Worm (Caenorhabditis elegans) whole organism, L2 larva: ENCODE data around the gene W02A2.8.
A peak's percentile ranks its signal among the peaks of the same experiment; 100 is the strongest.

Source experiments
- C34F6.9 ChIP-seq: fragments of 150-350 bp; optimal IDR thresholded peaks from 2 replicates; lab custom pipeline; 2014; ENCODE audit warnings: missing biosample characterization, missing genetic modification characterization
- F13H6.1 ChIP-seq: sonication (generic microtip); optimal IDR thresholded peaks from 2 replicates; lab custom pipeline; 2016; ENCODE audit warnings: missing genetic modification characterization, missing compliant biosample characterization
- R02D3.7 ChIP-seq: fragments of 150-350 bp; optimal IDR thresholded peaks from 2 replicates; lab custom pipeline; 2014; ENCODE audit warnings: missing biosample characterization, missing genetic modification characterization
- Y55F3AM.14 ChIP-seq: fragments of 200-800 bp; sonication (Bioruptor generic); optimal IDR thresholded peaks from 2 replicates; lab custom pipeline; 2018; ENCODE audit warnings: mild to moderate bottlenecking, missing genetic modification characterization, missing compliant biosample characterization
- ZK546.5 ChIP-seq: sonication (generic microtip); optimal IDR thresholded peaks from 2 replicates; lab custom pipeline; 2017; ENCODE audit warnings: missing biosample characterization, missing genetic modification characterization
- alr-1 ChIP-seq: fragments of 150-350 bp; optimal IDR thresholded peaks from 2 replicates; lab custom pipeline; 2014; ENCODE audit warnings: missing biosample characterization, missing genetic modification characterization
- ama-1 ChIP-seq: fragments of 150-350 bp; optimal IDR thresholded peaks from 2 replicates; lab custom pipeline; 2018; ENCODE audit warnings: inconsistent platforms
- ceh-16 ChIP-seq: fragments of 150-350 bp; optimal IDR thresholded peaks from 2 replicates; lab custom pipeline; 2014; ENCODE audit warnings: missing biosample characterization, missing genetic modification characterization
- ceh-82 ChIP-seq: fragments of 150-350 bp; optimal IDR thresholded peaks from 2 replicates; lab custom pipeline; 2014; ENCODE audit warnings: missing biosample characterization, missing genetic modification characterization
- crh-2 ChIP-seq: sonication (generic microtip); optimal IDR thresholded peaks from 2 replicates; lab custom pipeline; 2017; ENCODE audit warnings: missing biosample characterization, missing genetic modification characterization
- dmd-4 ChIP-seq: sonication (generic microtip); optimal IDR thresholded peaks from 2 replicates; lab custom pipeline; 2017; ENCODE audit warnings: missing biosample characterization, missing genetic modification characterization
- egl-27 ChIP-seq: sonication (generic microtip); optimal IDR thresholded peaks from 3 replicates; lab custom pipeline; 2017; ENCODE audit warnings: missing biosample characterization, missing genetic modification reagents, missing genetic modification characterization
- elt-3 ChIP-seq: sonication (generic microtip); optimal IDR thresholded peaks from 2 replicates; lab custom pipeline; 2017; ENCODE audit warnings: missing biosample characterization, missing genetic modification characterization
- fos-1 ChIP-seq: fragments of 150-350 bp; optimal IDR thresholded peaks from 2 replicates; lab custom pipeline; 2014; ENCODE audit warnings: missing biosample characterization, missing genetic modification characterization
- gmeb-1 ChIP-seq: fragments of 150-350 bp; optimal IDR thresholded peaks from 2 replicates; lab custom pipeline; 2014; ENCODE audit warnings: missing biosample characterization, missing genetic modification characterization
- lin-11 ChIP-seq: fragments of 150-350 bp; sonication (generic microtip); optimal IDR thresholded peaks from 2 replicates; lab custom pipeline; 2014; ENCODE audit warnings: missing biosample characterization, missing genetic modification characterization, inconsistent platforms, mixed read lengths
- lin-13 ChIP-seq: fragments of 150-350 bp; optimal IDR thresholded peaks from 2 replicates; lab custom pipeline; 2014; ENCODE audit warnings: missing biosample characterization, missing genetic modification reagents, missing genetic modification characterization
- lin-39 ChIP-seq: fragments of 150-350 bp; optimal IDR thresholded peaks from 2 replicates; lab custom pipeline; 2014; ENCODE audit warnings: missing biosample characterization, missing genetic modification reagents, missing genetic modification characterization
- lsy-2 ChIP-seq, 2 experiments: fragments of 150-350 bp in 1 of 2; sonication (generic microtip) in 1 of 2; optimal IDR thresholded peaks; 2 replicates each; lab custom pipeline; 2014 to 2017; ENCODE audit warnings: missing biosample characterization in 2 of 2, missing genetic modification characterization in 2 of 2
- mbf-1 ChIP-seq: sonication (generic microtip); optimal IDR thresholded peaks from 2 replicates; lab custom pipeline; 2017; ENCODE audit warnings: missing biosample characterization, missing genetic modification characterization
- mdl-1 ChIP-seq, 2 experiments: fragments of 150-350 bp in 1 of 2; sonication (generic microtip) in 1 of 2; optimal IDR thresholded peaks; 2 replicates each; lab custom pipeline; 2017; ENCODE audit warnings: missing biosample characterization in 2 of 2, missing genetic modification characterization in 2 of 2
- nhr-10 ChIP-seq: sonication (generic microtip); optimal IDR thresholded peaks from 2 replicates; lab custom pipeline; 2017; ENCODE audit warnings: missing biosample characterization, missing genetic modification characterization
- nhr-11 ChIP-seq: fragments of 150-350 bp; optimal IDR thresholded peaks from 2 replicates; lab custom pipeline; 2014; ENCODE audit warnings: missing biosample characterization, missing genetic modification characterization
- nhr-12 ChIP-seq: fragments of 150-350 bp; optimal IDR thresholded peaks from 2 replicates; lab custom pipeline; 2014; ENCODE audit warnings: missing biosample characterization, missing genetic modification characterization
- nhr-129 ChIP-seq: fragments of 150-350 bp; optimal IDR thresholded peaks from 2 replicates; lab custom pipeline; 2014; ENCODE audit warnings: missing biosample characterization, missing genetic modification characterization
- nhr-21 ChIP-seq: fragments of 150-350 bp; optimal IDR thresholded peaks from 2 replicates; lab custom pipeline; 2014; ENCODE audit warnings: missing biosample characterization, missing genetic modification characterization
- nhr-23 ChIP-seq: fragments of 150-350 bp; optimal IDR thresholded peaks from 2 replicates; lab custom pipeline; 2014; ENCODE audit warnings: missing biosample characterization, missing genetic modification reagents, missing genetic modification characterization
- nhr-237 ChIP-seq: fragments of 150-350 bp; optimal IDR thresholded peaks from 2 replicates; lab custom pipeline; 2014; ENCODE audit warnings: missing biosample characterization, missing genetic modification characterization
- nhr-25 ChIP-seq: fragments of 150-350 bp; sonication (generic microtip); optimal IDR thresholded peaks from 3 replicates; lab custom pipeline; 2014; ENCODE audit warnings: missing biosample characterization, missing genetic modification characterization
- nhr-6 ChIP-seq: fragments of 150-350 bp; optimal IDR thresholded peaks from 2 replicates; lab custom pipeline; 2014; ENCODE audit warnings: missing biosample characterization, missing genetic modification characterization
- nhr-77 ChIP-seq: fragments of 150-350 bp; optimal IDR thresholded peaks from 2 replicates; lab custom pipeline; 2014; ENCODE audit warnings: missing biosample characterization, missing genetic modification characterization
- peb-1 ChIP-seq: fragments of 150-350 bp; optimal IDR thresholded peaks from 2 replicates; lab custom pipeline; 2014; ENCODE audit warnings: missing biosample characterization, missing genetic modification characterization
- sem-4 ChIP-seq: fragments of 150-350 bp; optimal IDR thresholded peaks from 2 replicates; lab custom pipeline; 2014; ENCODE audit warnings: missing biosample characterization, missing genetic modification reagents, missing genetic modification characterization
- skn-1 ChIP-seq: sonication (generic microtip); optimal IDR thresholded peaks from 2 replicates; lab custom pipeline; 2017; ENCODE audit warnings: missing biosample characterization, missing genetic modification characterization
- sma-3 ChIP-seq: sonication (generic microtip); optimal IDR thresholded peaks from 2 replicates; lab custom pipeline; 2016; ENCODE audit warnings: missing genetic modification reagents, missing genetic modification characterization, missing compliant biosample characterization
- sma-9 ChIP-seq, 2 experiments: fragments of 150-350 bp in 1 of 2; sonication (generic microtip) in 1 of 2; optimal IDR thresholded peaks; 2 replicates each; lab custom pipeline; 2014 to 2016; ENCODE audit warnings: missing genetic modification characterization in 2 of 2, mild to moderate bottlenecking in 1 of 2, missing biosample characterization in 1 of 2, missing compliant biosample characterization in 1 of 2, missing genetic modification reagents in 1 of 2, moderate library complexity in 1 of 2
- snpc-4 ChIP-seq: fragments of 150-350 bp; optimal IDR thresholded peaks from 2 replicates; lab custom pipeline; 2014; ENCODE audit warnings: missing biosample characterization, missing genetic modification characterization
- unc-39 ChIP-seq: fragments of 150-350 bp; optimal IDR thresholded peaks from 2 replicates; lab custom pipeline; 2014; ENCODE audit warnings: missing biosample characterization, missing genetic modification characterization
- unc-55 ChIP-seq: fragments of 150-350 bp; sonication (generic microtip); optimal IDR thresholded peaks from 3 replicates; lab custom pipeline; 2014; ENCODE audit warnings: missing biosample characterization, missing genetic modification reagents, missing genetic modification characterization
- unc-62 ChIP-seq: fragments of 150-350 bp; optimal IDR thresholded peaks from 2 replicates; lab custom pipeline; 2014; ENCODE audit warnings: missing biosample characterization, missing genetic modification reagents, missing genetic modification characterization
- zag-1 ChIP-seq: fragments of 150-350 bp; optimal IDR thresholded peaks from 2 replicates; lab custom pipeline; 2014; ENCODE audit warnings: missing biosample characterization, missing genetic modification characterization
- ztf-1 ChIP-seq: fragments of 200-800 bp; sonication (Bioruptor generic); conservative IDR thresholded peaks from 2 replicates; pipeline ENCODE4 v1.3.6; 2022; ENCODE audit warnings: missing genetic modification characterization, missing compliant biosample characterization
- ztf-4 ChIP-seq: fragments of 150-350 bp; optimal IDR thresholded peaks from 2 replicates; lab custom pipeline; 2014; ENCODE audit warnings: missing biosample characterization, missing genetic modification characterization

W02A2.8 gene

ce11 chrIV:13328059-13328458, 30.3 kb downstream of the W02A2.8 start, which contains the start of gene far-6:
Gene far-6 (plus strand): TSS chrIV:13328359.
- no peak for TF ChIP-seq ztf-4
- no peak for TF ChIP-seq snpc-4 (tag; lab: Kevin White, UChicago)
- TF ChIP-seq elt-3 (tag; lab: Kevin White, UChicago) = no peak
- no peak for TF ChIP-seq unc-39 (tag; lab: Kevin White, UChicago)
- no peak for TF ChIP-seq sem-4 (tag; lab: Kevin White, UChicago)
- TF ChIP-seq mdl-1 (tag; optimal IDR thresholded peaks at IDR 0.05; lab: Kevin White, UChicago) = no peak
- no peak for TF ChIP-seq nhr-237
- TF ChIP-seq nhr-25 (tag; lab: Kevin White, UChicago) = no peak
- TF ChIP-seq lin-13 (GFP tag; lab: Kevin White, UChicago) = no peak
- TF ChIP-seq egl-27 (tag; lab: Kevin White, UChicago) = no peak
- TF ChIP-seq ZK546.5 (tag; lab: Kevin White, UChicago) = no peak
- no peak for TF ChIP-seq unc-55 (GFP tag; lab: Kevin White, UChicago)
- no peak for TF ChIP-seq lin-11 (tag; lab: Kevin White, UChicago)
- TF ChIP-seq R02D3.7 = no peak
- no peak for TF ChIP-seq nhr-6

ce11 chrIV:13327064-13327463, 31.3 kb downstream of the W02A2.8 start:
- TF ChIP-seq crh-2 (tag; lab: Kevin White, UChicago) (peak; percentile 80), sma-9 (GFP tag; optimal IDR thresholded peaks at IDR 0.05; lab: Kevin White, UChicago) (peak; percentile 74), sma-9 (tag; optimal IDR thresholded peaks at IDR 0.05; lab: Kevin White, UChicago) (no peak), gmeb-1 (tag; lab: Kevin White, UChicago) (peak; percentile 17), snpc-4 (tag; lab: Kevin White, UChicago) (no peak), F13H6.1 (no peak), mbf-1 (tag; lab: Kevin White, UChicago) (no peak), fos-1 (tag; lab: Kevin White, UChicago) (peak; percentile 86)

ce11 chrIV:13323823-13324359, 34.5 kb downstream of the W02A2.8 start, which contains the start of gene fat-2:
Gene fat-2 (plus strand): TSS chrIV:13323873.
- TF ChIP-seq ztf-1 (GFP tag; lab: Robert Waterston, UW) (no peak), alr-1 (no peak), lin-11 (tag; lab: Kevin White, UChicago) (no peak), nhr-10 (no peak), ama-1 (lab: Kevin White, UChicago) (no peak), lin-39 (no peak), skn-1 (tag; lab: Kevin White, UChicago) (no peak), nhr-11 (tag; lab: Kevin White, UChicago) (no peak)

- TF ChIP-seq gmeb-1 (tag; lab: Kevin White, UChicago) = peak; percentile 73
- TF ChIP-seq mdl-1 (tag; optimal IDR thresholded peaks at IDR 0.05; lab: Kevin White, UChicago) = peak in 1 of 2 experiments; percentile 64
- no peak for TF ChIP-seq R02D3.7
- TF ChIP-seq egl-27 (tag; lab: Kevin White, UChicago) = peak; percentile 85
- TF ChIP-seq crh-2 (tag; lab: Kevin White, UChicago) = peak; percentile 98
- no peak for TF ChIP-seq skn-1 (tag; lab: Kevin White, UChicago)
- peak; percentile 29 for TF ChIP-seq unc-62 (GFP tag; lab: Kevin White, UChicago)
- no peak for TF ChIP-seq nhr-11 (tag; lab: Kevin White, UChicago)
- no peak for TF ChIP-seq ztf-1 (GFP tag; lab: Robert Waterston, UW)
- TF ChIP-seq mbf-1 (tag; lab: Kevin White, UChicago) = no peak
- no peak for TF ChIP-seq snpc-4 (tag; lab: Kevin White, UChicago)
- no peak for TF ChIP-seq lin-11 (tag; lab: Kevin White, UChicago)
- no peak for TF ChIP-seq dmd-4 (tag; lab: Kevin White, UChicago)
- no peak for TF ChIP-seq ZK546.5 (tag; lab: Kevin White, UChicago)
- peak; percentile 45 for TF ChIP-seq sem-4 (tag; lab: Kevin White, UChicago)
- TF ChIP-seq ceh-16 = no peak
- TF ChIP-seq nhr-129 (tag; lab: Kevin White, UChicago) = peak; percentile 97
- TF ChIP-seq nhr-23 = no peak
- peak; percentile 92 for TF ChIP-seq sma-9 (GFP tag; optimal IDR thresholded peaks at IDR 0.05; lab: Kevin White, UChicago)
- TF ChIP-seq sma-9 (tag; optimal IDR thresholded peaks at IDR 0.05; lab: Kevin White, UChicago) = no peak
- TF ChIP-seq sma-3 (GFP tag; lab: Kevin White, UChicago) = peak; percentile 93
- peak; percentile 87 for TF ChIP-seq C34F6.9 (tag; lab: Kevin White, UChicago)
- TF ChIP-seq lsy-2 (tag; optimal IDR thresholded peaks at IDR 0.05; lab: Kevin White, UChicago) = peak in 1 of 2 experiments; percentile 82
- TF ChIP-seq unc-55 (GFP tag; lab: Kevin White, UChicago) = no peak
- TF ChIP-seq F13H6.1 = peak; percentile 88
- TF ChIP-seq nhr-77 (tag; lab: Kevin White, UChicago) = peak; percentile 42
- TF ChIP-seq Y55F3AM.14 (GFP tag; lab: Kevin White, UChicago) = no peak
- peak; percentile 69 for TF ChIP-seq nhr-6
- peak; percentile 88 for TF ChIP-seq nhr-21 (tag; lab: Kevin White, UChicago)
- TF ChIP-seq peb-1 (tag; lab: Kevin White, UChicago) = no peak
- TF ChIP-seq nhr-25 (tag; lab: Kevin White, UChicago) = peak; percentile 53
- no peak for TF ChIP-seq alr-1
- peak; percentile 48 for TF ChIP-seq ztf-4
- no peak for TF ChIP-seq unc-39 (tag; lab: Kevin White, UChicago)
- no peak for TF ChIP-seq nhr-12 (tag; lab: Kevin White, UChicago)
- TF ChIP-seq ama-1 (lab: Kevin White, UChicago) = no peak
- TF ChIP-seq zag-1 (tag; lab: Kevin White, UChicago) = no peak
- no peak for TF ChIP-seq elt-3 (tag; lab: Kevin White, UChicago)
- TF ChIP-seq ceh-82 (tag; lab: Kevin White, UChicago) = no peak
- no peak for TF ChIP-seq nhr-10
Measured at ce11 chrIV:13322429-13322828, 36.0 kb downstream of the W02A2.8 start.
